Worm (Caenorhabditis elegans): Measurements from ENCODE around the gene srh-17.

Gene srh-17

DNA sequence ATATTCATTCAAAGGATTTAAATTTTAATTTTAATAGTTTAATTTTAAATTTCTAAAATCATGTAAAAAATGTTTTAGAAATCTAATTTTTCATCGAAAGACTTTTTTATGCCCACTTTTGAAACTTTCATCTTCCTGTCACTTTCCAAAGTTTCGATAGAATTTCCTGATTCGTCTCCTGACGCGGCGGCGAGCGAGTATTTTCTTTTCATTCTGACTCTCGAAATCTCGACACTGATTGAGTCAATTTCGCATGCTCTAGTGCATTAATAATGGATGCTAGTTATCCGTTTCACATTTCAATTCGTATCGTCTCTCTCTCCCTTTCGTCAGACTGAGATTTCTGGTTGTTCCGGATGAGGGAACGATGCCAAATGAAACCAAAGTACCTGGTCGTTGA is 12.3 kb upstream of the srh-17 start:
- no peak for TF ChIP-seq unc-62 (GFP tag; optimal IDR thresholded peaks at IDR 0.05)

DNA sequence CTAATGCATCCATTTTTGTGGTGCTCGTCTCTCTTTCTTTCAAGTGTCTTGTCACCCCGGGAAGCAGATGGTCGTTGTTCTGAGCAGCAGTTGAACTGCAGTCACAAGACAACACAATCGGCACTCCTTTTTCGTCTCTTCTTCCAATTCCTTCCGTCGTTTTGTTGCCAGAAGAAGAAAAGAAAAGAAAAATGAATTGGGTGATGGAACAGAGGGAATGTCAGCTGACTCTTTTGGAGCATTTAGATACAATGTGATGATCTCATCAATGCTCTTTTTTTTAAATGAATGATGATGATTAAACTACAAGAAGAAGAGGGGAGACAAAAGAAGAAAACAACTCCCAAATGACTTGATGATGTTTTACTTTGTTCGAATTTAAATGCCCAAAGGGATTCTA is 11.2 kb upstream of the srh-17 start:
- TF ChIP-seq unc-62 (GFP tag; optimal IDR thresholded peaks at IDR 0.05), result no peak

DNA sequence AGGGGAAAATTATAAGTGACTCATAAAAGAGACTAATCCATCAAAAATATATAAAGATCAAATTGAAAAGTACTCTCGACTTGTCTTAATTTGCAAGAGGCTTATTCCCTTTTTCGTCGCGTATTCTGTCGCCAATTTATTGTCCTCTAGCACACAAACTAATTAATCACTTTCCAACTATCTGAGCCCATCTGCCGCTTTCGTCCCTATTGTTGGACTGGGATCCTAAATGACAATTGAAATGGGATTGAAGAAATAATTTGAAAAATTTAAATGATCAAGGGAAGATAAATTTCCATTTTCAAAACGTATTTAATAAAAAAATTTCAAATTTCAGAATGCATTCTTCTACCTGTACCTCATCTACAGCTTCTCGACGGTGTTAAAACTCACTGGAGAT is 10.5 kb upstream of the srh-17 start:
- TF ChIP-seq unc-62 (GFP tag; optimal IDR thresholded peaks at IDR 0.05), result no peak

DNA sequence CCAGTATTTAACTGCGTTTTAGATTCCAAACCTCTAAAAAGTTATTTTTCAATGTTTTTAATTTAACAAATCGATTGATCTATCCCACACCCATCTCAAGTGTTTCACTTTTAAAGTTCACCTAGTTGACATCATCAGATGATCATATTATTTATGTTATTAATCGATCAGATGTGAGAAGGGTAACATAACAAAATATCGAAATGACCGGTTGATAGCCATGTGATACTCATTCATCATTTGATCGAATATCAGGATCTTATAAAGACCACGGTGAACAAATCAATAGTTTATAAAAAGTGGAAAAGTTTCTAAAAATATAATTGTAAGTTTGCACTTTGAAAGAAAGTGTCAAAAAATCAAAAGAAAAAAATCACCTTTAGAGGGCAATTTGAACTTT is 5.4 kb upstream of the srh-17 start:
- no peak for TF ChIP-seq unc-62 (GFP tag; optimal IDR thresholded peaks at IDR 0.05)

DNA sequence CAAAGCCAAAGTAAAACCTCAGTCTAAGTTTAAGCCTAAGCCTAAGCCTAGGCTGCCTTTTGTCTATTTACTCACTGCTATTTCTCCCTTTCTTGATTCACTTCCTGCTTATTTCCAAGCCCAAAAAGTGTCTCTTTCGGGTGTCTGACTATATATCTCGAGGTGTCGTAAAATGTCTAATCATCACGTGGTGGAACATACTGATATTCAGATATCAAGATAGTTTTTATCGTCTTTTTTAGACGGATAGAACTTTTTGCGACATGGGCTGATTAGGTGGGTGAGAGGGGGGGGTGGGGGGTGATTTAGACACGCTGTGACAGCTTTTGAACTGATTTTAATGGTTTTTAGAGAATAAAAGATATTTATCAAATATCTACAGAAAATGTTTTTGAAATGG is 4.1 kb upstream of the srh-17 start:
- TF ChIP-seq unc-62 (GFP tag; optimal IDR thresholded peaks at IDR 0.05), result no peak

DNA sequence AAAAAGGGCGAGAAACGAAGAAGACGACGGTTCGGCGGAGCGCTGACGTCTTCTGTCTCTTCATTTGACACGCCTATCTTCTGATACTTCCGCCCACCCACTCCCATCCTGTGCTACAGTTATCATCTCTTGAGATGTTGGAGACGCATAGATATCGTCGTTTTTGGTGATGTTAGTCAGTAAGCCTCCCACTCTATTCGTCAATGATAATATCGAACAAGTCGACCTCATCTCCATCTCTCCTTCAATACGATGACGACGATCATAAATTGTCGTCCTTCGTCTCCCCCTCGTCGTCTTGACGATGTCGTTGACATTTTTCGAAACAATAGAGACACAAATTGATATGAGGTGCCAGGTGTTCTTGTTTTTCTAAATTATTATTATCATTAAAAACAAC is 3.0 kb upstream of the srh-17 start, which contains the start of gene slc-25A29:
slc-25A29 (minus strand) TSS at position 45 of the 400 bp plus-strand sequence.
- TF ChIP-seq unc-62 (GFP tag; optimal IDR thresholded peaks at IDR 0.05), result no peak

DNA sequence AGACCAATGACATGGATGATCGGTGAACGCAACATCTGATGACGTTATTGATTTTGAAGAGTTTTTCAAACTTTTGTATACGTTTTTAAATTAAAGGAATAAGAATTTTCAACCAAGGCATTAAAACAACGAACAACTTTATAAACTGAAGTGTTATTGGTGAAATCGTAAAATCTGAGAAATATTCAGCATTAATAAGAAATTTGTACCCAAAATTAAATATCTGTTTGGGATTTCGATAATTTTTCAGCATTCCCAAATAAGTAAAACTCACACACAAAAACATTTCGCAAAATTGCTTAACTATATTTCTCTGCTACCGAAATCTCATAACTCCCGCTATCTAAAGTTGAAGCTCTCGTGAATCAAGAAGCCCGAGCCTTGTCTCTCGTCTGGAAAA is 1.5 kb upstream of the srh-17 start:
- TF ChIP-seq unc-62 (GFP tag; optimal IDR thresholded peaks at IDR 0.05), result no peak

DNA sequence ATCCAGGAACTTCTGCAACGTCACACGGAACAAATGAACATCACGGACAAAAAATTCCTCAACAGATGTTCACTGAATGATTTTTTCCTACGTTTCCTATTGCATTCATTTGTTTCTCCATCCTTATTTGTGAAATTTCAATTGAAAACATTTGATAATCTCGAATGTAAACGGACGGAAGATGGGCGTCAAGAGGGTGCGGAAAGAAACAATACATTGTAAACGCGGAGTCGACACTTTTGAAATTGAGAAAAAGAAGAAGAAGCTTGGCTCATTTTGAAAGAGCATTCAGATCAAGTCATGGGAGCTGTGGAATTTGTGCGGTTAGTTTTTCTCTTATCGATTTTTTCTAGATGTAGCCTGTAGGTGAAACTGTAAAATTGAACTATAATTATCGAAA is 1.9 kb downstream of the srh-17 start, which contains the start of gene C47E8.9:
C47E8.9 (plus strand) TSS at position 301 of the 400 bp plus-strand sequence.
- TF ChIP-seq unc-62 (GFP tag; optimal IDR thresholded peaks at IDR 0.05), result no peak

DNA sequence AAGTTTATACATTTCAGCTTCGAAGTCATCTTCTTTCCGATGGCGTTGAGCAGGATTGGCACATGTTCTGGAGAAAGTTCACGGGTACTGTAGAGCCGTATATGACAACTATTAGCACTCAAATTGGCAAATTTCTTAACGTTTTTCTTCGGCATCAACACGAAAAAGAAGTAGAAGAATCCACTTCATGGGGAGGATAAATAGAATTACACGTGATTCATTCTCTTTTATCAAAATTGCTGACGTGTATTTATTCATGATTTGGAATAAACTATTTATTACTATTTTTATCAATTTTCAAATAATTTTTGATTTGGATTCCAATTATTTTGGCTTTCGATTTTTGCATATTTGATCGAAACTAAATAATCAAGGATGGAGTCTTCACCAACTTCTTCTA is 4.6 kb downstream of the srh-17 start, which contains the start of gene C47E8.1:
C47E8.1 (plus strand) TSS at position 301 of the 400 bp plus-strand sequence.
- no peak for TF ChIP-seq unc-62 (GFP tag; optimal IDR thresholded peaks at IDR 0.05)

DNA sequence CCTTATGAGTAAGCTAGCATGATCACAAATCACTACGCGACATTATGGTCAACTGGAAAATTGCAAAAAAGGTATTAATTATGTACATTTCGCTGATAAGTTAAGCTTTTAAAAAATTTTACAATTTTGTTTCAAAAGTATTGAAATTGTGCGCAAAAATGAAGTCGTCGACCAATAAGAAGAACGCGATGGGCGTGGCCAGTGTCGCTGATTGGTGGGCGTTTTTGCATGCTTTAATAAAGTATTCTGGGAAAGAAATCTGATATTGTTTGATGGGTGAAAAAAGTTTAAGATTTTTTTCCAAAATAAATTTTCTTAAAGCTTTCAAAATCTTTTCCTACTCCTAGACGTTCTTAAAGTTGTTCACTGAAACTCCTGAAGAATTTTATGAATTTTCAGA is 17.2 kb downstream of the srh-17 start:
- no peak for TF ChIP-seq unc-62 (GFP tag; optimal IDR thresholded peaks at IDR 0.05)

DNA sequence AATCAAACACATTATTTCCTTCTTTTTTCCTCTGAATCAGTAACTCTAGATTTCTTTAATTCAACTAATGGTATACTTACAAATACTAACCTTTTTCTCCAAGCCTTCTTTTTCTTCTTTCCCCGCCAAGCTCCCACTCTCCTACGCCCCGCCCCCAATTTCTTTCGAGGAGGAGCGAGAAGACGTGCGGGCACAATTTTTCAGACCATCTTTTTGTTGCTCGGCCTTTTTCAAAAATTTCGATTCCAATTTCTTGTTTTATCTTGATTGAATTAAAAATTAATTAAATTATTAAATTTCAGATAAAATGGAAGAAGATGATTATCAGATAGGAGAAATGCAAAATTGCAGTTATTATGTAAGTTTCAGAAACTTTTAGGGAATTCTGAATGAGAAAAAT is 18.9 kb downstream of the srh-17 start, which contains the start of gene C47E8.3:
C47E8.3 (plus strand) TSS at position 301 of the 400 bp plus-strand sequence.
- TF ChIP-seq unc-62 (GFP tag; optimal IDR thresholded peaks at IDR 0.05), result no peak

DNA sequence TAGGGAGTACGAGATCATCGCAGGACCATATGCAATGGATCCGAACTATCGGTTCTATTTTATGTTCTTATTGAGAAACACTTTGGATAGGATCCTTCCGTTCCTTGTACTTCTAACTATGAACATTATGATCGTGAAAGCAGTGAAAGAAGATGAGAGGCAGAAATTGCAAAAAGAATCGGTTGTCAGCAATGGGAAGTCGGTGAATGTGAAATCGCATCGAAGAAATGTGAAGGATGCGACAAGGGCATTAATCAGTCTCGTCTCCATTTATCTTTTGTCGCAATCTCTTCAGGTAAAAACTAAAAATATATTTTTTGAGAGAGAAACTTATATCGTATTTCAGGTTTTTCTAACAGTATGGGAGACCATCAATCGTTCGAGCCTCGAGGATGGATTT is 21.8 kb downstream of the srh-17 start:
- no peak for TF ChIP-seq unc-62 (GFP tag; optimal IDR thresholded peaks at IDR 0.05)

DNA sequence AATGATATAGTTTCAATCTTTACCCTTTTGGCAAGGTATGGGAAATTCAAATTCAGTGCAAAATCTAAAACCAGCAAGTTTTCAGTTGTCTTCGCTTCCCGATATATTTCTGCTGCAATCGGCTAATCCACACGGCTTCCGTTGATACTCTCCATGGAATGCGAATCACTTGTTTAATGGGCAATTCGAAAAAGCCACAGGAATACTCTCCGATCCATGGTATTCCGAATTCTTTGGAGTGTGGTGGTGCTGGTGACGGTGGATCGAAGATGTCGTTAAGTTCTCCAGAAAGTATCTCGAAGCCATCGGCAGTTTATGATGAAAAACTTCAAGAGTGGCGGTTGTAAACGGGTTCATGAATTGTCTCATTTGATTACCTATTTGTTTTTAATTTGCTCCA is 22.2 kb downstream of the srh-17 start:
- TF ChIP-seq unc-62 (GFP tag; optimal IDR thresholded peaks at IDR 0.05), result no peak

DNA sequence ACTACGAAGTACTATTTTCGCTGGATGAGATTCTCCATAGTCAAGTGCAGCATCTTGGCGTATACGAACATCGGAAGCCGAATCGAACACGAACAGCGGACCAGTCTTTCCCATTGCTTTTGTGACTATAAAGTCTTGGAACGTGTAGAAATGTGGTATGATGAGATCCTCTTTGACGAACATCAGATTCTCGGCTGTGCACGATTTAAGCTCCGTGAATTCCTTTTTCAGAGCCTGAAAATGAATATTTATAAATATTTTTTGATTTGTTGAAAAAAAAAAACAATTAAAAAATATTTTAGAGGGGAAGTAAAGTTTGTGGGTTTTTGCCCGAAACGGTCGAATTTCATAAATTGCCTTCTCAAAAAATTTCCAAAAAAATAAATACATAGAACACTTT is 22.8 kb downstream of the srh-17 start:
- no peak for TF ChIP-seq unc-62 (GFP tag; optimal IDR thresholded peaks at IDR 0.05)

DNA sequence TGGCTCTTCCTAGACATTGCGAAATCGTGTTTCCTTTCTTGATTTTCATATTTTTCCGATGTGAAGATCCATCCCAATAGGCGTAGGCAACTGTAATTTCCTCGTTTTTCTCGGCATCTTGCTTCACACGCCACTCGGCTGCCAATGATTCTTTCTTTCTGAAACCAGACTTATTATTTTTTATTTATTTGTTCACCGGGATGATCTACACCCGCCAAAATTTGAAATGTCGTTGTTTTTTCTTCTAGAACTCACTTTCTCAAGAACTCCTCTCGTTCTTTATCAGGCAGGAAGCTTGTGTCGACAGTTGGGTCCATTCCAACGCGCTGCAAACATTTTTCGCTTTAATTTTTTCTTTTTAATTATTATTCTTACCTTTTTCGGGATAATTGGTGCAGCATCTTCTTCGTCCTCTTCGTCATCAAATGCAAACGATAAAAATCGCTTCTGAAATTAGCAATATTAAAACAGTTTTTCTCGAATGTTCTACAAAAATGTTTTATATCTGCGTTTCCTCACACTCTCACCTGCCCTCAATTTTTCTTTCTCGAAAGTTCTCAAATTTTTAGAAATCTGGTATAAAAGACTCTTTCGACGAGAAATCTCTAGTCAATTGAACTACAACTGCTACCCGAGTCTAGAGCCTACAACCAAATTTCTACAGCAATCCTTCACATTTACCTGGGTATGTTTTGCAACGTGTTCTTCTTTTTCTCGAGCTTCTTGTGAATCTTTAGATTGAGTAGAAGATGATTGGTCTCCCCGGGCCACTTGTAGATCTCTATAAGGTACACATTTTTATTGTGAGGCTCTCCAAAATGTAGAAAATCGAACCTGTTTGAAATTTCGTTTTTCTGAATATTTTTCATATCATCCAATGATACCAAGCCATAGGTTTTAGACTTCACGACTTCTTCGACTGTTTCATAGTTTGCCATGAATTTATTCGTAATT is 23.5 kb downstream of the srh-17 start, which contains the start of gene hsp-90:
hsp-90 (plus strand) TSS at position 560 of the 954 bp plus-strand sequence.
- TF ChIP-seq unc-62 (GFP tag; optimal IDR thresholded peaks at IDR 0.05), result no peak

DNA sequence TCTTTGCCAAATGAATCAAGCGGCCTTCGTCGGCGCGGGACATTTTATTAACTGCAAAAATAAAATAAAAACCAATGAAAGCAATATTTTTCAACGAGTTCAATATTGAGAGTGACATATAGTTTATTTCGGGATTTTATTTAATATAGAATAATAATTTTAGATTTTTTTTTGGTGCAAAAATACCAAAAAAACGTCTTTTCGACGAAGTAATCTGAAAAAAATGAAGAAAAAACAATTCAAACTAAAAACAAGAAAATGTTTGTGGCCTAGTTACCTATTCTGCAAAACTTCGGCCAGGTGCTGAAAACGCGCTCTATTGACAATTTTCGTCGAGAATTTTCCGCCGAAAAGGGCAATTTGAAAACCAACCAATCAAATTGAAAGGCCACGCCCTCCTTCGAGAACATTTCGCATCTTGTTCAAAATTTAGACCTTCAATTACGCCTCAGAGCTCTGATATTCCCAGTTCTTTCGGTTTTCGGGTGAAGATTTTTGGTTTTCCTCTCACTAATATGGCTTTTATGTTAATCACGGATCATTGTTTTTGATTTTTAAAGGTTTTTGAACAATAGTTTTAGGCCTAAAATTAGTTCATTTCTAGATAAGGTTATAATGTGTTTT is 24.4 kb downstream of the srh-17 start, which contains the start of gene C47E8.4:
C47E8.4 (minus strand) TSS at position 51 of the 624 bp plus-strand sequence.
- no peak for TF ChIP-seq unc-62 (GFP tag; optimal IDR thresholded peaks at IDR 0.05)

Measured in whole organism, dauer.